Fruit fly (Drosophila melanogaster): ENCODE measurements around the gene CG17145.

DNA sequence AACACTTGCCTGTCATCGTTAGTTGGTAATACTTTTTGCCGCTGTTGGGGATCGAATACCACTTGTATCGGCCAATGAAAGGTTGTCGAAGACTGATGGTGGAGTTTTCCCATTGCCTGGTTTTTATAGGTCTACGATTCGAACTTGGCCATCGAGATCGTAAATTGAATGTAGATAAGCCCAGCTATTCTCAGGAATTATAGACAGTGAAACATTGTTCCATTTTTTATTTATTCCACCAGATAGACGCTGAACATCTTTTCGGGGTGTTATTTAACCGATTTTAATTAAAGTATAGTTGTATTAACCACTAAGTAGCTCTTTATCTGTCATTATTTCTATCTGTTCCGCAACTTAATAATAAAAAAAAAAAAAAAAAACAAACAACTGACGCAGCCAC lies 18.0 kb upstream of the CG17145 start, which contains the start of gene CG7298:
- no peak for TF ChIP-seq CG10348 (GFP tag; IDR thresholded peaks at IDR 0.05)
- TF ChIP-seq CG17806 (tag; optimal IDR thresholded peaks at IDR 0.05): no peak
- TF ChIP-seq rn (GFP tag; IDR thresholded peaks at IDR 0.05): no peak
- no peak for TF ChIP-seq Pif1A (GFP tag; optimal IDR thresholded peaks at IDR 0.05)
- no peak for TF ChIP-seq gl (tag; optimal IDR thresholded peaks at IDR 0.05)
- TF ChIP-seq CG32121 (GFP tag; IDR thresholded peaks at IDR 0.05): no peak
- no peak for TF ChIP-seq CG8301 (tag; optimal IDR thresholded peaks at IDR 0.05)
- TF ChIP-seq fd96Ca (GFP tag; IDR thresholded peaks at IDR 0.05): no peak
- TF ChIP-seq Pif1B (GFP tag; optimal IDR thresholded peaks at IDR 0.05): no peak

Measured in whole organism, pupa.